Fruit fly (Drosophila melanogaster) whole organism, wandering third instar larva: ENCODE results near the gene Brf.

ENCODE experiments used
- Abd-B ChIP-seq: fragments of >200 bp; optimal IDR thresholded peaks from 2 replicates; lab custom pipeline; 2017; ENCODE audit warnings: missing biosample characterization, missing genetic modification characterization
- dmrt93B ChIP-seq: fragments of 200-800 bp; sonication (Bioruptor generic); optimal IDR thresholded peaks from 2 replicates; lab custom pipeline; 2018; ENCODE audit warnings: missing biosample characterization, mild to moderate bottlenecking, missing genetic modification characterization

dm6 chr3R:17433117-17433516 lies 42.0 kb upstream of the Brf start:
- no peak for TF ChIP-seq Abd-B (GFP tag; lab: Kevin White, UChicago)
- TF ChIP-seq dmrt93B (GFP tag; lab: Kevin White, UChicago), result no peak
